Fruit fly (Drosophila melanogaster): Measurements from ENCODE around the gene robl37BC.

The robl37BC gene

DNA sequence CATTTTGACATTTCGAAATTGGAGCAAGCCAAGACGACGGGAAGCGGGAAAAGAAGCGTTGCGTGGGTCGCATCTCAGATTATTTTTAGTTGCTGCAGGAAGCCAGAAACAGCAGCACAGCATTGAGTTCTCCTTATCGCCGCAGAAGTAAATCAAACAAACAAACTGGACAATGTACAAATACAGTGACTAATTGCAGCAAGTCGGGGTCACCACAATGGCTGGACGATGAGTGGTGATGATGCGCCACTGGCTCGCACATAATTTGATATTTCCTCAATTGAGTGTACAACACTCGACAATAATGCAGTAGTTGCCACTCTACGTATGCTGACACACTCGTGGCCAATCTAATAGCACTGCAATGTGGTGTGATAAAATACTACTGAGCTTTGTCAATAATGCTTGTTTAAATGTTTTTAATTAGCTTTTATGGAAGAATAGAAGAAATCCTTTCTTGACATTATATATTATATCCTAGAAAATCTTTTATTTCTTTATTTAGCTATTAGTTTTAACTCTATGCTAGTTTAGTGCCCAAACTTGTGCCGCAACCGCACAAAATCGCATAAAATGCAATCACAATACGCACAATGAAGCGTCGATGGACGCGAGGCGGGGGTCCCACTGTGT, 28.6 kb upstream of the robl37BC start (continued):
- TF ChIP-seq D (optimal IDR thresholded peaks at IDR 0.05) (no peak), D (GFP tag; optimal IDR thresholded peaks at IDR 0.05) (peak; percentile 61), tll (GFP tag; optimal IDR thresholded peaks at IDR 0.05) (no peak), cas (GFP tag; IDR thresholded peaks at IDR 0.05) (no peak), CG8765 (GFP tag; IDR thresholded peaks at IDR 0.05) (no peak), inv (GFP tag; IDR thresholded peaks at IDR 0.05; ENCODE audit: partially characterized antibody) (no peak), Ets65A (GFP tag) (no peak), az2 (GFP tag; optimal IDR thresholded peaks at IDR 0.05) (peak; percentile 27), Rx (GFP tag; IDR thresholded peaks at IDR 0.05) (no peak), fd64A (GFP tag; optimal IDR thresholded peaks at IDR 0.05) (no peak), CG3407 (GFP tag; optimal IDR thresholded peaks at IDR 0.05) (no peak), slbo (GFP tag; IDR thresholded peaks at IDR 0.05) (no peak), E2f2 (GFP tag; IDR thresholded peaks at IDR 0.05) (no peak), scrt (GFP tag; optimal IDR thresholded peaks at IDR 0.05) (no peak), CG12236 (GFP tag; optimal IDR thresholded peaks at IDR 0.05) (no peak), B-H2 (GFP tag; optimal IDR thresholded peaks at IDR 0.05) (no peak), slp2 (GFP tag; optimal IDR thresholded peaks at IDR 0.05) (no peak), Awh (GFP tag; IDR thresholded peaks at IDR 0.05) (no peak), CG2120 (GFP tag; optimal IDR thresholded peaks at IDR 0.05) (no peak), Meics (GFP tag; optimal IDR thresholded peaks at IDR 0.05) (no peak), CG2129 (GFP tag; IDR thresholded peaks at IDR 0.05; ENCODE audit: partially characterized antibody) (no peak), CG13624 (GFP tag; optimal IDR thresholded peaks at IDR 0.05) (no peak), CG6689 (GFP tag; IDR thresholded peaks at IDR 0.05) (peak; percentile 49), Gsc (GFP tag; IDR thresholded peaks at IDR 0.05) (no peak), CG5245 (GFP tag; optimal IDR thresholded peaks at IDR 0.05) (no peak), CG10274 (GFP tag; optimal IDR thresholded peaks at IDR 0.05) (no peak), Hr78 (GFP tag; optimal IDR thresholded peaks at IDR 0.05) (peak in 1 of 2 experiments; percentile 30), otp (GFP tag; IDR thresholded peaks at IDR 0.05) (no peak), ind (GFP tag; optimal IDR thresholded peaks at IDR 0.05) (peak; percentile 1), CG7556 (GFP tag; optimal IDR thresholded peaks at IDR 0.05) (peak; percentile 19), row (GFP tag; IDR thresholded peaks at IDR 0.05) (peak; percentile 52), CG13287 (GFP tag; IDR thresholded peaks at IDR 0.05; ENCODE audit: partially characterized antibody) (no peak), Bteb2 (GFP tag; optimal IDR thresholded peaks at IDR 0.05) (no peak), Six4 (GFP tag; optimal IDR thresholded peaks at IDR 0.05) (no peak), gem (tag; optimal IDR thresholded peaks at IDR 0.05) (peak; percentile 69), CG17829 (tag; optimal IDR thresholded peaks at IDR 0.05) (peak; percentile 10), hkb (optimal IDR thresholded peaks at IDR 0.05) (no peak), hkb (GFP tag; IDR thresholded peaks at IDR 0.05) (no peak), CG12071 (GFP tag; optimal IDR thresholded peaks at IDR 0.05) (no peak), Abd-B (GFP tag; optimal IDR thresholded peaks at IDR 0.05) (peak; percentile 4), Tbp (GFP tag; optimal IDR thresholded peaks at IDR 0.05) (no peak), btn (GFP tag; optimal IDR thresholded peaks at IDR 0.05) (no peak), CG9797 (GFP tag; optimal IDR thresholded peaks at IDR 0.05) (no peak), CG15696 (tag; optimal IDR thresholded peaks at IDR 0.05) (peak; percentile 1), Sry-δ (GFP tag; optimal IDR thresholded peaks at IDR 0.05) (no peak), Rfx (GFP tag; IDR thresholded peaks at IDR 0.05) (no peak), sim (GFP tag; IDR thresholded peaks at IDR 0.05) (0 out of 2 replicates have a peak, but pooled peaks have one; percentile 40), gcm (GFP tag; optimal IDR thresholded peaks at IDR 0.05) (peak; percentile 43), NFAT (GFP tag; IDR thresholded peaks at IDR 0.05) (no peak), pnt (GFP tag; optimal IDR thresholded peaks at IDR 0.05) (no peak), hth (optimal IDR thresholded peaks at IDR 0.05) (no peak), Elba2 (GFP tag; optimal IDR thresholded peaks at IDR 0.05) (no peak)

Measured in whole organism, embryonic.